Fruit fly (Drosophila melanogaster) whole organism: ENCODE measurements around the gene CG9288.

Experiments used
- CG8478 ChIP-seq: fragments of >200 bp; optimal IDR thresholded peaks from 2 replicates; lab custom pipeline; 2018; ENCODE audit warnings: inconsistent platforms
- Dll ChIP-seq: fragments of >200 bp; optimal IDR thresholded peaks from 2 replicates; lab custom pipeline; 2017
- EcR ChIP-seq, 2 experiments: fragments of >200 bp; optimal IDR thresholded peaks; 2 replicates each; lab custom pipeline; 2017; ENCODE audit warnings: missing biosample characterization in 2 of 2, missing genetic modification characterization in 2 of 2, missing genetic modification reagents in 2 of 2
- pan ChIP-seq: fragments of >200 bp; optimal IDR thresholded peaks from 2 replicates; lab custom pipeline; 2017
- psq ChIP-seq: fragments of >200 bp; optimal IDR thresholded peaks from 2 replicates; lab custom pipeline; 2017
- usp ChIP-seq: fragments of >200 bp; optimal IDR thresholded peaks from 2 replicates; lab custom pipeline; 2017; ENCODE audit warnings: missing biosample characterization, missing genetic modification characterization, mixed read lengths

The CG9288 gene

dm6 chr3R:13782035-13782434 is 2.6 kb downstream of the CG9288 start, which contains the start of gene Dip-B:
Gene Dip-B, plus strand, starts transcription at chr3R:13782288.
- no peak for TF ChIP-seq EcR (GFP tag; optimal IDR thresholded peaks at IDR 0.05; lab: Kevin White, UChicago)
- no peak for TF ChIP-seq Dll
- no peak for TF ChIP-seq pan (lab: Kevin White, UChicago)
- TF ChIP-seq usp, result no peak

dm6 chr3R:13782578-13782977 is 3.2 kb downstream of the CG9288 start:
- TF ChIP-seq EcR (GFP tag; optimal IDR thresholded peaks at IDR 0.05; lab: Kevin White, UChicago) (no peak), pan (lab: Kevin White, UChicago) (no peak)

dm6 chr3R:13783397-13783796 is 4.0 kb downstream of the CG9288 start:
- TF ChIP-seq pan (lab: Kevin White, UChicago) (no peak), CG8478 (lab: Kevin White, UChicago) (no peak), EcR (GFP tag; optimal IDR thresholded peaks at IDR 0.05; lab: Kevin White, UChicago) (no peak), psq (lab: Kevin White, UChicago) (no peak), Dll (no peak), usp (no peak)

- no peak for TF ChIP-seq psq (lab: Kevin White, UChicago)
- TF ChIP-seq pan (lab: Kevin White, UChicago), result no peak
- TF ChIP-seq EcR (GFP tag; optimal IDR thresholded peaks at IDR 0.05; lab: Kevin White, UChicago), result no peak
- TF ChIP-seq Dll, result peak; percentile 38
- no peak for TF ChIP-seq CG8478 (lab: Kevin White, UChicago)
- no peak for TF ChIP-seq usp
Observed at dm6 chr3R:13785895-13786294, 6.5 kb downstream of the CG9288 start.

- no peak for TF ChIP-seq pan (lab: Kevin White, UChicago)
- no peak for TF ChIP-seq usp
- TF ChIP-seq psq (lab: Kevin White, UChicago), result no peak
- no peak for TF ChIP-seq EcR (GFP tag; optimal IDR thresholded peaks at IDR 0.05; lab: Kevin White, UChicago)
- no peak for TF ChIP-seq CG8478 (lab: Kevin White, UChicago)
- TF ChIP-seq Dll, result no peak
Observed at dm6 chr3R:13788224-13788623, 8.8 kb downstream of the CG9288 start.

- TF ChIP-seq CG8478 (lab: Kevin White, UChicago) (no peak), usp (no peak), Dll (no peak), psq (lab: Kevin White, UChicago) (no peak), EcR (GFP tag; optimal IDR thresholded peaks at IDR 0.05; lab: Kevin White, UChicago) (no peak), pan (lab: Kevin White, UChicago) (no peak)
Observed at dm6 chr3R:13788672-13789071, 9.2 kb downstream of the CG9288 start.

- TF ChIP-seq EcR (GFP tag; optimal IDR thresholded peaks at IDR 0.05; lab: Kevin White, UChicago), result peak; percentile 88 to 98
- no peak for TF ChIP-seq psq (lab: Kevin White, UChicago)
Observed at dm6 chr3R:13789617-13790277, 10.3 kb downstream of the CG9288 start.

dm6 chr3R:13790820-13791219 is 11.4 kb downstream of the CG9288 start:
- TF ChIP-seq psq (lab: Kevin White, UChicago) (no peak), EcR (GFP tag; optimal IDR thresholded peaks at IDR 0.05; lab: Kevin White, UChicago) (peak; percentile 50 to 56)

dm6 chr3R:13793105-13793978 is 13.9 kb downstream of the CG9288 start:
- no peak for TF ChIP-seq psq (lab: Kevin White, UChicago)
- no peak for TF ChIP-seq pan (lab: Kevin White, UChicago)
- TF ChIP-seq EcR (GFP tag; optimal IDR thresholded peaks at IDR 0.05; lab: Kevin White, UChicago), result peak in 1 of 2 experiments; percentile 60
- no peak for TF ChIP-seq Dll
- TF ChIP-seq CG8478 (lab: Kevin White, UChicago), result no peak

dm6 chr3R:13793979-13794665 is 14.7 kb downstream of the CG9288 start:
- TF ChIP-seq usp, result no peak
- no peak for TF ChIP-seq pan (lab: Kevin White, UChicago)
- no peak for TF ChIP-seq EcR (GFP tag; optimal IDR thresholded peaks at IDR 0.05; lab: Kevin White, UChicago)
- TF ChIP-seq CG8478 (lab: Kevin White, UChicago), result no peak
- no peak for TF ChIP-seq psq (lab: Kevin White, UChicago)
- no peak for TF ChIP-seq Dll

- TF ChIP-seq EcR (GFP tag; optimal IDR thresholded peaks at IDR 0.05; lab: Kevin White, UChicago) (peak in 1 of 2 experiments; percentile 80), pan (lab: Kevin White, UChicago) (no peak), psq (lab: Kevin White, UChicago) (no peak), usp (no peak), Dll (peak; percentile 50), CG8478 (lab: Kevin White, UChicago) (peak; percentile 84)
Observed at dm6 chr3R:13794666-13795055, 15.2 kb downstream of the CG9288 start.

- no peak for TF ChIP-seq pan (lab: Kevin White, UChicago)
- TF ChIP-seq usp, result no peak
- TF ChIP-seq Dll, result no peak
- no peak for TF ChIP-seq CG8478 (lab: Kevin White, UChicago)
- TF ChIP-seq psq (lab: Kevin White, UChicago), result no peak
- no peak for TF ChIP-seq EcR (GFP tag; optimal IDR thresholded peaks at IDR 0.05; lab: Kevin White, UChicago)
Observed at dm6 chr3R:13796071-13796470, 16.6 kb downstream of the CG9288 start.
